Worm (Caenorhabditis elegans): Measurements from ENCODE around the gene lgg-1.

Gene lgg-1

DNA sequence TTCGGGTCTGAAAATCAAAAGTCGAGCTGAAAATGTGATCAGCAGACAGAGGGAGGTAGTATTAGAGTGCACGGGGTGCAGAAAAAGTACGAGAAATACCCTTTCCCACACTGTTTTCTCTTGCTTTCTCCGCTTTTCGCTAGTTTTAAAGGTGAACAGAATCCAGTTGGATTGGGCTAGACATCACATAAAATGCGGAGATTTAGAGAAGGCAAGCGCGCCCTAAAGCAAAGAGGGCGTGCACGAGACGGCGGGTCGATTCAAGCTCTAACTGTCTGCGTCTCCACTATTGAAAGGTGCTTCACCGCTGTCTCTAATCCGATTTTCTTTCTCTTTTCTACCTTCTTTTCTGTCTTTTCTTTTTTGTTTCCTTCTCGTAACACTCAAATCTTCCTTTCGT lies 22.6 kb upstream of the lgg-1 start (continued):
- TF ChIP-seq Y56A3A.18 (GFP tag; IDR thresholded peaks at IDR 0.05) (no peak), atf-7 (tag; optimal IDR thresholded peaks at IDR 0.05) (peak; percentile 31), snpc-1.1 (tag; optimal IDR thresholded peaks at IDR 0.05; ENCODE audit: insufficient read depth) (peak; percentile 26), him-1 (tag; optimal IDR thresholded peaks at IDR 0.05) (no peak), egl-18 (GFP tag; IDR thresholded peaks at IDR 0.05) (no peak), bed-2 (GFP tag; IDR thresholded peaks at IDR 0.05) (no peak), C17E4.6 (GFP tag; IDR thresholded peaks at IDR 0.05) (no peak), ceh-100 (GFP tag; IDR thresholded peaks at IDR 0.05) (peak; percentile 66), athp-1 (tag; optimal IDR thresholded peaks at IDR 0.05) (peak; percentile 67), rcor-1 (GFP tag; IDR thresholded peaks at IDR 0.05) (peak; percentile 64; the same call in 1 of the 2 replicates), ztf-6 (GFP tag; IDR thresholded peaks at IDR 0.05) (no peak), egl-44 (GFP tag; IDR thresholded peaks at IDR 0.05) (peak; percentile 49; the same call in 1 of the 2 replicates), cebp-2 (GFP tag; IDR thresholded peaks at IDR 0.05) (no peak), let-526 (GFP tag; IDR thresholded peaks at IDR 0.05) (no peak), xnd-1 (tag; optimal IDR thresholded peaks at IDR 0.05) (peak; percentile 18), madf-3 (GFP tag; IDR thresholded peaks at IDR 0.05) (0 out of 2 replicates have a peak, but pooled peaks have one; percentile 13), D2030.7 (GFP tag; IDR thresholded peaks at IDR 0.05) (peak; percentile 85), ekl-4 (GFP tag; IDR thresholded peaks at IDR 0.05) (peak; percentile 59; the same call in 1 of the 2 replicates), Y79H2A.3 (GFP tag; conservative IDR thresholded peaks at IDR 0.05) (no peak), lin-40 (tag; optimal IDR thresholded peaks at IDR 0.05) (peak; percentile 72), nfya-1 (tag; optimal IDR thresholded peaks at IDR 0.05; ENCODE audit: borderline replicate concordance, insufficient read depth) (no peak), hmg-20 (GFP tag; IDR thresholded peaks at IDR 0.05) (no peak), attf-5 (GFP tag; optimal IDR thresholded peaks at IDR 0.05) (peak; percentile 95), F57A8.1 (GFP tag; optimal IDR thresholded peaks at IDR 0.05) (no peak), madf-6 (GFP tag; IDR thresholded peaks at IDR 0.05) (peak; percentile 81), Y53G8AR.9 (GFP tag; conservative IDR thresholded peaks at IDR 0.05) (peak; percentile 42; the same call in 1 of the 2 replicates), T07F8.4 (tag; optimal IDR thresholded peaks at IDR 0.05) (no peak), ztf-22 (GFP tag; optimal IDR thresholded peaks at IDR 0.05) (no peak), tbp1 (GFP tag; optimal IDR thresholded peaks at IDR 0.05) (peak; percentile 68), ztf-25 (GFP tag; IDR thresholded peaks at IDR 0.05) (no peak), repo-1 (tag; optimal IDR thresholded peaks at IDR 0.05) (no peak), mxl-1 (tag; optimal IDR thresholded peaks at IDR 0.05) (no peak), lir-1 (GFP tag; conservative IDR thresholded peaks at IDR 0.05) (peak; percentile 67; the same call in 1 of the 2 replicates), ztf-28 (GFP tag; IDR thresholded peaks at IDR 0.05) (0 out of 2 replicates have a peak, but pooled peaks have one; percentile 6), nhr-27 (tag; optimal IDR thresholded peaks at IDR 0.05) (no peak), hlh-26 (GFP tag; conservative IDR thresholded peaks at IDR 0.05) (no peak), F55B11.4 (tag; optimal IDR thresholded peaks at IDR 0.05; ENCODE audit: borderline replicate concordance, insufficient read depth) (no peak), akir-1 (GFP tag; optimal IDR thresholded peaks at IDR 0.05) (no peak), F57C9.4 (tag; optimal IDR thresholded peaks at IDR 0.05) (no peak), tbx-9 (tag; optimal IDR thresholded peaks at IDR 0.05; ENCODE audit: borderline replicate concordance) (no peak), ceh-40 (GFP tag; IDR thresholded peaks at IDR 0.05) (no peak), nhr-90 (tag; optimal IDR thresholded peaks at IDR 0.05) (no peak), K12H6.12 (tag; optimal IDR thresholded peaks at IDR 0.05) (peak; percentile 68), ztf-3 (GFP tag; optimal IDR thresholded peaks at IDR 0.05) (no peak)

Data from whole organism, young adult.